Worm (Caenorhabditis elegans) whole organism, L4 larva: ENCODE results near the gene srm-6.
A peak's percentile ranks its signal among the peaks of the same experiment; 100 is the strongest.

ENCODE experiments used
- F37D6.2 ChIP-seq: sonication (generic microtip); optimal IDR thresholded peaks from 2 replicates; lab custom pipeline; 2016; ENCODE audit warnings: mild to moderate bottlenecking, missing genetic modification characterization, missing compliant biosample characterization
- F44E2.7 ChIP-seq: fragments of 200-800 bp; sonication (Bioruptor generic); IDR thresholded peaks from 2 replicates; pipeline ENCODE4 v2.1.2; 2022; ENCODE audit warnings: missing genetic modification characterization, missing compliant biosample characterization
- T26A8.4 ChIP-seq: fragments of 200-800 bp; sonication (Bioruptor generic); IDR thresholded peaks from 2 replicates; pipeline ENCODE4 v1.3.6; 2022; ENCODE audit warnings: missing genetic modification characterization, missing compliant biosample characterization
- Y105C5A.15 ChIP-seq: fragments of 200-800 bp; sonication (Bioruptor generic); IDR thresholded peaks from 2 replicates; pipeline ENCODE4 v1.3.6; 2022; ENCODE audit warnings: missing genetic modification characterization, missing compliant biosample characterization
- Y5F2A.4 ChIP-seq: fragments of 200-800 bp; sonication (Bioruptor generic); optimal IDR thresholded peaks from 2 replicates; lab custom pipeline; 2018; ENCODE audit warnings: mild to moderate bottlenecking, missing genetic modification characterization, missing compliant biosample characterization
- ZK337.2 ChIP-seq: fragments of 200-800 bp; sonication (Bioruptor generic); IDR thresholded peaks from 2 replicates; pipeline ENCODE4 v1.3.6; 2022; ENCODE audit warnings: missing genetic modification reagents, missing genetic modification characterization, missing compliant biosample characterization
- aha-1 ChIP-seq: fragments of 150-350 bp; peaks from one replicate; lab custom pipeline; 2014; ENCODE audit warnings: missing biosample characterization, missing genetic modification characterization
- aly-2 ChIP-seq: sonication (generic microtip); optimal IDR thresholded peaks from 2 replicates; lab custom pipeline; 2018; ENCODE audit warnings: missing biosample characterization, missing genetic modification characterization
- ceh-20 ChIP-seq: fragments of 200-800 bp; sonication (Bioruptor generic); IDR thresholded peaks from 2 replicates; pipeline ENCODE4 v1.3.6; 2022; ENCODE audit warnings: missing genetic modification reagents, missing genetic modification characterization, missing compliant biosample characterization
- ceh-82 ChIP-seq: sonication (generic microtip); optimal IDR thresholded peaks from 2 replicates; lab custom pipeline; 2017; ENCODE audit warnings: missing biosample characterization, missing genetic modification characterization
- cey-2 ChIP-seq: sonication (generic microtip); optimal IDR thresholded peaks from 3 replicates; lab custom pipeline; 2017; ENCODE audit warnings: missing genetic modification characterization, mild to moderate bottlenecking, missing compliant biosample characterization, antibody characterized with exemption, borderline replicate concordance; ENCODE audit not compliant: insufficient read depth
- daf-12 ChIP-seq: fragments of 150-350 bp; optimal IDR thresholded peaks from 2 replicates; lab custom pipeline; 2014; ENCODE audit warnings: missing biosample characterization, missing genetic modification reagents, missing genetic modification characterization
- daf-16 ChIP-seq, 3 experiments: sonication (generic microtip); optimal IDR thresholded peaks; 2 replicates each; lab custom pipeline; 2016 to 2017; ENCODE audit warnings: missing genetic modification characterization in 3 of 3, missing genetic modification reagents in 3 of 3, mild to moderate bottlenecking in 2 of 3, missing compliant biosample characterization in 2 of 3, missing biosample characterization in 1 of 3, moderate library complexity in 1 of 3
- dmd-6 ChIP-seq: fragments of 200-800 bp; sonication (Bioruptor generic); IDR thresholded peaks from 2 replicates; pipeline ENCODE4 v1.3.6; 2022; ENCODE audit warnings: missing genetic modification reagents, missing genetic modification characterization, missing compliant biosample characterization
- duxl-1 ChIP-seq: sonication (generic microtip); optimal IDR thresholded peaks from 2 replicates; lab custom pipeline; 2016; ENCODE audit warnings: mild to moderate bottlenecking, missing genetic modification characterization, moderate library complexity, missing compliant biosample characterization; ENCODE audit not compliant: poor library complexity
- dve-1 ChIP-seq: sonication (generic microtip); optimal IDR thresholded peaks from 2 replicates; lab custom pipeline; 2017; ENCODE audit warnings: antibody characterized with exemption, mild to moderate bottlenecking, missing genetic modification characterization, missing compliant biosample characterization; ENCODE audit not compliant: insufficient read depth
- fkh-10 ChIP-seq: fragments of 150-350 bp; optimal IDR thresholded peaks from 2 replicates; lab custom pipeline; 2014; ENCODE audit warnings: missing biosample characterization, missing genetic modification reagents, missing genetic modification characterization
- jun-1 ChIP-seq: fragments of 150-350 bp; optimal IDR thresholded peaks from 2 replicates; lab custom pipeline; 2014; ENCODE audit warnings: missing biosample characterization, missing genetic modification reagents, missing genetic modification characterization
- lin-1 ChIP-seq: fragments of 200-800 bp; sonication (Bioruptor generic); IDR thresholded peaks from 2 replicates; pipeline ENCODE4 v1.3.6; 2022; ENCODE audit warnings: missing genetic modification reagents, missing genetic modification characterization, missing compliant biosample characterization
- lin-15B ChIP-seq: fragments of 150-350 bp; sonication (generic microtip); optimal IDR thresholded peaks from 3 replicates; lab custom pipeline; 2014; ENCODE audit warnings: missing biosample characterization, missing genetic modification characterization
- lin-29 ChIP-seq: fragments of 200-800 bp; sonication (Bioruptor generic); IDR thresholded peaks from 2 replicates; pipeline ENCODE4 v1.3.6; 2022; ENCODE audit warnings: missing genetic modification reagents, missing genetic modification characterization, missing compliant biosample characterization
- lin-38 ChIP-seq: fragments of 200-800 bp; sonication (Bioruptor generic); IDR thresholded peaks from 2 replicates; pipeline ENCODE4 v1.3.6; 2022; ENCODE audit warnings: missing genetic modification reagents, missing genetic modification characterization, missing compliant biosample characterization
- lsy-2 ChIP-seq, 2 experiments: fragments of 150-350 bp in 1 of 2; sonication (generic microtip) in 1 of 2; optimal IDR thresholded peaks; 2 replicates each; lab custom pipeline; 2014 to 2017; ENCODE audit warnings: missing biosample characterization in 2 of 2, missing genetic modification characterization in 2 of 2
- mep-1 ChIP-seq: fragments of 150-350 bp; sonication (generic microtip); optimal IDR thresholded peaks from 3 replicates; lab custom pipeline; 2014; ENCODE audit warnings: missing biosample characterization, missing genetic modification characterization
- mxl-2 ChIP-seq: fragments of 200-800 bp; sonication (Bioruptor generic); conservative IDR thresholded peaks from 2 replicates; pipeline ENCODE4 v1.3.6; 2022; ENCODE audit warnings: missing genetic modification reagents, missing genetic modification characterization, missing compliant biosample characterization
- mxl-3 ChIP-seq: fragments of 200-800 bp; sonication (Bioruptor generic); optimal IDR thresholded peaks from 2 replicates; lab custom pipeline; 2018; ENCODE audit warnings: mild to moderate bottlenecking, missing genetic modification characterization, missing compliant biosample characterization
- nhr-102 ChIP-seq: sonication (generic microtip); optimal IDR thresholded peaks from 2 replicates; lab custom pipeline; 2016; ENCODE audit warnings: mild to moderate bottlenecking, missing genetic modification characterization, moderate library complexity, missing compliant biosample characterization
- nhr-11 ChIP-seq: fragments of 150-350 bp; optimal IDR thresholded peaks from 2 replicates; lab custom pipeline; 2014; ENCODE audit warnings: missing biosample characterization, missing genetic modification characterization
- nhr-111 ChIP-seq: fragments of 200-800 bp; sonication (Bioruptor generic); optimal IDR thresholded peaks from 2 replicates; lab custom pipeline; 2018; ENCODE audit warnings: mild to moderate bottlenecking, missing genetic modification characterization, missing compliant biosample characterization
- nhr-25 ChIP-seq: sonication (generic microtip); optimal IDR thresholded peaks from 2 replicates; lab custom pipeline; 2017; ENCODE audit warnings: missing genetic modification characterization, mild to moderate bottlenecking, missing compliant biosample characterization, antibody characterized with exemption, moderate library complexity, borderline replicate concordance; ENCODE audit not compliant: insufficient read depth
- nhr-42 ChIP-seq: fragments of 200-800 bp; sonication (Bioruptor generic); IDR thresholded peaks from 2 replicates; pipeline ENCODE4 v1.3.6; 2022; ENCODE audit warnings: missing genetic modification characterization, missing compliant biosample characterization
- nhr-48 ChIP-seq: sonication (generic microtip); optimal IDR thresholded peaks from 2 replicates; lab custom pipeline; 2016; ENCODE audit warnings: mild to moderate bottlenecking, missing genetic modification characterization, missing compliant biosample characterization
- nhr-6 ChIP-seq: fragments of 150-350 bp; optimal IDR thresholded peaks from 2 replicates; lab custom pipeline; 2014; ENCODE audit warnings: missing biosample characterization, missing genetic modification characterization
- saeg-2 ChIP-seq: fragments of 200-800 bp; sonication (Bioruptor generic); IDR thresholded peaks from 2 replicates; pipeline ENCODE4 v1.3.6; 2022; ENCODE audit warnings: missing genetic modification reagents, missing genetic modification characterization, missing compliant biosample characterization
- sdz-12 ChIP-seq: fragments of 200-800 bp; sonication (Bioruptor generic); optimal IDR thresholded peaks from 2 replicates; lab custom pipeline; 2018; ENCODE audit warnings: mild to moderate bottlenecking, missing genetic modification characterization, missing compliant biosample characterization
- set-16 ChIP-seq: fragments of 200-800 bp; sonication (Bioruptor generic); IDR thresholded peaks from 2 replicates; pipeline ENCODE4 v1.3.6; 2022; ENCODE audit warnings: missing genetic modification reagents, missing genetic modification characterization, missing compliant biosample characterization
- unc-62 ChIP-seq, 3 experiments: fragments of 150-350 bp in 1 of 3; sonication (generic microtip); optimal IDR thresholded peaks in 2 of 3; peaks in 1 of 3; 1 replicate in 1 of 3; 2 replicates in 2 of 3; lab custom pipeline; 2014 to 2017; ENCODE audit warnings: missing biosample characterization in 3 of 3, missing genetic modification characterization in 3 of 3, missing genetic modification reagents in 3 of 3, missing genotype in 1 of 3
- vab-7 ChIP-seq: fragments of 200-800 bp; sonication (Bioruptor generic); IDR thresholded peaks from 2 replicates; pipeline ENCODE4 v1.3.6; 2022; ENCODE audit warnings: missing genetic modification reagents, missing genetic modification characterization, missing compliant biosample characterization
- zfp-2 ChIP-seq: sonication (generic microtip); optimal IDR thresholded peaks from 2 replicates; lab custom pipeline; 2016; ENCODE audit warnings: mild to moderate bottlenecking, missing genetic modification characterization, missing compliant biosample characterization
- zfp-3 ChIP-seq: fragments of 200-800 bp; sonication (Bioruptor generic); conservative IDR thresholded peaks from 2 replicates; pipeline ENCODE4 v1.3.6; 2022; ENCODE audit warnings: missing genetic modification reagents, missing genetic modification characterization, missing compliant biosample characterization
- zip-11 ChIP-seq: fragments of 200-800 bp; sonication (Bioruptor generic); IDR thresholded peaks from 2 replicates; pipeline ENCODE4 v1.3.6; 2022; ENCODE audit warnings: missing genetic modification characterization, missing compliant biosample characterization

Gene srm-6

DNA sequence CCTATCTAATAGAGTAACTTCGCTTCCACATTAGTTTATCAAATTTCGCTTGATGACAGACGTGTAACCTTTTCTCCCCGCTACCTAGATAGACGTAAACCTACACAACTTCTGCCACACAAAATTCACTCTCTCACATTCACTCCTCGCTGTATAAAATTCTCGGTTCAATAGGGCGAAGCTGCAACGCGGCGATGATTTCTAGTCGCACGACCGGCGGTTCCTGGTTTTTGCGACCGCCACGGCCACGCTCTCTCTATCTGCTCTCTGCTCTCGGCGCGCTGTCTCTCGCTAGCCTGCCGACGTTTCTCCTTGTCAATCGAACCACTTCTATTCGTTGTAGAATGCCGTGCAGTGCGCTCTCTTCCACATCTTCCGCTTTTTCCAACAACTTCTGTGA, 14.2 kb downstream of the srm-6 start (continued):
- TF ChIP-seq lin-29 (GFP tag; lab: Robert Waterston, UW) (0 out of 2 replicates have a peak, but pooled peaks have one; percentile 24), fkh-10 (peak; percentile 35), nhr-42 (GFP tag; lab: Robert Waterston, UW) (0 out of 2 replicates have a peak, but pooled peaks have one; percentile 51), mxl-2 (GFP tag; lab: Robert Waterston, UW) (no peak), F44E2.7 (GFP tag; lab: Robert Waterston, UW) (0 out of 2 replicates have a peak, but pooled peaks have one; percentile 31), nhr-111 (no peak), F37D6.2 (tag; lab: Kevin White, UChicago) (peak; percentile 22), cey-2 (tag; lab: Kevin White, UChicago) (no peak), nhr-25 (peak; percentile 4), mxl-3 (GFP tag; lab: Kevin White, UChicago) (peak; percentile 96), lin-38 (GFP tag; lab: Robert Waterston, UW) (peak; percentile 92), nhr-11 (peak; percentile 84), lsy-2 (tag; optimal IDR thresholded peaks at IDR 0.05; lab: Kevin White, UChicago) (peak; percentile 67 to 81), nhr-48 (tag; lab: Kevin White, UChicago) (peak; percentile 46), Y105C5A.15 (GFP tag; lab: Robert Waterston, UW) (no peak), ZK337.2 (GFP tag; lab: Robert Waterston, UW) (no peak), zfp-2 (tag; lab: Kevin White, UChicago) (peak; percentile 15), dve-1 (peak; percentile 56)

DNA sequence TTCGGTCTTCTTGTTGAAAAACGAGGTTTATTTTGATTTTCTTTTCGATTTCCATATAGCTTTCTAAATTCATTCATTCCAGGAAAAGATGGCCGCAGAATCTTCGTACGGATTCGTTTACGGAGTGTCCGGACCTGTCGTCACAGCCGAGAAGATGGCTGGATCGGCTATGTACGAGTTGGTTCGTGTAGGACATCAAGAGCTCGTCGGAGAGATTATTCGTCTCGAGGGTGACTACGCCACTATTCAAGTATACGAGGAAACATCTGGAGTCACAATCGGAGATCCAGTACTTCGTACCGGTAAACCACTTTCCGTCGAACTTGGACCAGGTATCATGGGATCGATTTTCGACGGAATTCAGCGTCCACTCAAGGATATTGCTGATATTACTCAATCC, 14.9 kb downstream of the srm-6 start, which contains the start of gene vha-13:
TSS of gene vha-13 (plus strand) at position 81 of the 400 bp plus-strand sequence.
- TF ChIP-seq daf-12 = no peak
- no peak for TF ChIP-seq ceh-82 (tag; lab: Kevin White, UChicago)
- no peak for TF ChIP-seq jun-1 (tag; lab: Kevin White, UChicago)
- TF ChIP-seq T26A8.4 = no peak
- peak in 1 of 2 experiments; percentile 72 for TF ChIP-seq unc-62 (GFP tag; optimal IDR thresholded peaks at IDR 0.05 in 1 of 2; lab: Kevin White, UChicago)
- TF ChIP-seq unc-62 (tag; optimal IDR thresholded peaks at IDR 0.05; lab: Kevin White, UChicago) = no peak
- no peak for TF ChIP-seq lin-15B (tag; lab: Kevin White, UChicago)
- TF ChIP-seq mep-1 (tag; lab: Kevin White, UChicago) = no peak
- TF ChIP-seq mxl-3 (GFP tag; lab: Kevin White, UChicago) = no peak
- TF ChIP-seq, all 104 proteins: peak for 1

DNA sequence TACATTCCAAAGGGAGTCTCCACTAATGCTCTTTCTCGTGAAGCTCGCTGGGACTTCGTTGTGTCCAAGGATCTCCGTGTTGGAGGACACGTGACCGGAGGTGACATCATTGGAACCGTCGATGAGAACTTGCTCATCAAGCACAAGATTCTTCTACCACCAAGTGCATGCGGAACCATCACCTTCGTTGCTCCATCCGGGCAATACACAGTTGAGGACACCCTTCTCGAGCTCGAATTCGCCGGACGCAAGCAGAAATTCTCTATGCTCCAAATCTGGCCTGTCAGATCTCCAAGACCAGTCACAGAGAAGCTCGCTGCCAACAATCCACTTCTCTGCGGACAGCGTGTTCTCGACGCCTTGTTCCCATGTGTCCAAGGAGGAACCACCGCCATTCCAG, 15.3 kb downstream of the srm-6 start:
- TF ChIP-seq mxl-3 (GFP tag; lab: Kevin White, UChicago) = peak; percentile 5
- peak; percentile 81 for TF ChIP-seq aha-1
- TF ChIP-seq dmd-6 (GFP tag; lab: Robert Waterston, UW) = no peak
- no peak for TF ChIP-seq saeg-2 (GFP tag; lab: Robert Waterston, UW)
- TF ChIP-seq set-16 (GFP tag; lab: Robert Waterston, UW) = peak; percentile 56

DNA sequence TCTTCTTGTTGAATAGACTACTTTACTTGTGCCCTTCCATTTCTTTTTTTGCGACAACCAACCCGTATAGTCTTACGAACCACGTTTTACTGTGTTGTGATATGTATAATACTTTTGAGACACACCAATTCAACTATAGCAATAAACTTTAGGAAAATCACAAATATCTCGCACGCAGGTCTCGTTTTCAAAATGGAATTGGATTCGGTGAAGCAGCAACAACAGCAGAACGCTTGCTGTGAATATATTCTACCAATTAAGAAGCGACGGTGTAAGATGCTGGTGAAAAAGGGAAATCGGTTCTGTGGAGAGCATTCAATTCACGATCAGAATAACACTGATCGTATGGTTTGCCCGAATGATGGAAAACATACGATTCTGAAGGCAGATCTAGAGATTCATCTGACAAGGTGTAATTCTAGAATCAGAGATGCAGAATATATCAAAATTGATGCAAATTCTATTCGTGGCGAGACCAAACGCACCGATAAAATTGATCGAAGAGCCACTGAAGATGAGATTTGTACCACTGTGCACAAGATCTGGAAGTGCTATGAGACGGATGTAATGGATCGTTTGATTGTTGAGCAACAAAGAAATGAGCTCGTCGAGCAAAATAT, 17.6 kb downstream of the srm-6 start, which contains the start of gene Y49A3A.3:
TSS of gene Y49A3A.3 (plus strand) at position 153 of the 620 bp plus-strand sequence.
- TF ChIP-seq nhr-102 = peak; percentile 91
- TF ChIP-seq nhr-111 = peak; percentile 28
- no peak for TF ChIP-seq ceh-20 (GFP tag; lab: Robert Waterston, UW)
- TF ChIP-seq nhr-6 (tag; lab: Kevin White, UChicago) = peak; percentile 56
- 0 out of 2 replicates have a peak, but pooled peaks have one; percentile 48 for TF ChIP-seq saeg-2 (GFP tag; lab: Robert Waterston, UW)
- TF ChIP-seq vab-7 (GFP tag; lab: Robert Waterston, UW) = peak; percentile 49; the same call in 1 of the 2 replicates
- TF ChIP-seq Y5F2A.4 = peak; percentile 62
- peak; percentile 85 for TF ChIP-seq sdz-12 (GFP tag; lab: Kevin White, UChicago)
- no peak for TF ChIP-seq cey-2 (tag; lab: Kevin White, UChicago)
- no peak for TF ChIP-seq ceh-82 (tag; lab: Kevin White, UChicago)
- peak; percentile 37 for TF ChIP-seq duxl-1 (tag; lab: Kevin White, UChicago)
- no peak for TF ChIP-seq ZK337.2 (GFP tag; lab: Robert Waterston, UW)
- TF ChIP-seq zfp-3 = peak; percentile 82; the same call in 1 of the 2 replicates
- 0 out of 2 replicates have a peak, but pooled peaks have one; percentile 22 for TF ChIP-seq zip-11 (GFP tag; lab: Robert Waterston, UW)
- peak in 1 of 2 experiments; percentile 28 for TF ChIP-seq daf-16 (GFP tag; optimal IDR thresholded peaks at IDR 0.05; lab: Kevin White, UChicago)
- TF ChIP-seq daf-16 (tag; optimal IDR thresholded peaks at IDR 0.05; lab: Kevin White, UChicago) = peak; percentile 61
- TF ChIP-seq lin-1 = peak; percentile 42; the same call in 1 of the 2 replicates
- peak in 1 of 2 experiments; percentile 65 for TF ChIP-seq lsy-2 (tag; optimal IDR thresholded peaks at IDR 0.05; lab: Kevin White, UChicago)
- 0 out of 2 replicates have a peak, but pooled peaks have one; percentile 27 for TF ChIP-seq nhr-42 (GFP tag; lab: Robert Waterston, UW)
- peak; percentile 83 for TF ChIP-seq aly-2 (tag; lab: Kevin White, UChicago)
